Worm (Caenorhabditis elegans): ENCODE measurements around the gene crn-4.

ce11 chrX:2266777-2267176 is 8.9 kb upstream of the crn-4 start:
- no peak for TF ChIP-seq med-1 (GFP tag; optimal IDR thresholded peaks at IDR 0.05; ENCODE audit: insufficient read depth)
- TF ChIP-seq klf-2 (GFP tag; conservative IDR thresholded peaks at IDR 0.05), result no peak
- TF ChIP-seq flt-1 (GFP tag; IDR thresholded peaks at IDR 0.05), result no peak
